Worm (Caenorhabditis elegans) whole organism, young adult: ENCODE results near the gene col-95.

Experiments
- B0336.3 ChIP-seq: fragments of 200-800 bp; sonication (Bioruptor generic); IDR thresholded peaks from 2 replicates; pipeline ENCODE4 v1.3.6; 2022; ENCODE audit warnings: missing genetic modification characterization, missing compliant biosample characterization
- F23B12.7 ChIP-seq: sonication (generic microtip); optimal IDR thresholded peaks from 2 replicates; lab custom pipeline; 2017; ENCODE audit warnings: missing genetic modification characterization, mild to moderate bottlenecking, missing compliant biosample characterization, antibody characterized with exemption, moderate library complexity; ENCODE audit not compliant: insufficient read depth
- F55B11.4 ChIP-seq: sonication (generic microtip); optimal IDR thresholded peaks from 2 replicates; lab custom pipeline; 2016; ENCODE audit warnings: missing compliant biosample characterization, missing genetic modification characterization, borderline replicate concordance; ENCODE audit not compliant: insufficient read depth
- F57A8.1 ChIP-seq: fragments of 200-800 bp; sonication (Bioruptor generic); optimal IDR thresholded peaks from 2 replicates; lab custom pipeline; 2018; ENCODE audit warnings: mild to moderate bottlenecking, missing genetic modification characterization, moderate library complexity, missing compliant biosample characterization
- F57C9.4 ChIP-seq: sonication (generic microtip); optimal IDR thresholded peaks from 2 replicates; lab custom pipeline; 2017; ENCODE audit warnings: mild to moderate bottlenecking, missing genetic modification characterization, missing compliant biosample characterization
- K11D2.4 ChIP-seq: fragments of 200-800 bp; sonication (Bioruptor generic); IDR thresholded peaks from 2 replicates; pipeline ENCODE4 v1.3.6; 2022; ENCODE audit warnings: missing genetic modification reagents, missing genetic modification characterization, missing compliant biosample characterization
- Y53F4B.3 ChIP-seq: fragments of 200-800 bp; sonication (Bioruptor generic); IDR thresholded peaks from 2 replicates; pipeline ENCODE4 v1.3.6; 2022; ENCODE audit warnings: missing genetic modification reagents, missing genetic modification characterization, missing compliant biosample characterization
- Y53G8AR.9 ChIP-seq: fragments of 200-800 bp; sonication (Bioruptor generic); conservative IDR thresholded peaks from 2 replicates; pipeline ENCODE4 v1.3.6; 2022; ENCODE audit warnings: missing genetic modification reagents, missing genetic modification characterization, missing compliant biosample characterization
- Y95B8A.8 ChIP-seq: fragments of 200-800 bp; sonication (Bioruptor generic); IDR thresholded peaks from 2 replicates; pipeline ENCODE4 v1.3.6; 2022; ENCODE audit warnings: missing genetic modification reagents, missing genetic modification characterization, missing compliant biosample characterization
- akir-1 ChIP-seq: fragments of 200-800 bp; sonication (Bioruptor generic); optimal IDR thresholded peaks from 2 replicates; lab custom pipeline; 2018; ENCODE audit warnings: mild to moderate bottlenecking, missing genetic modification characterization, moderate library complexity, missing compliant biosample characterization
- atf-7 ChIP-seq: sonication (generic microtip); optimal IDR thresholded peaks from 2 replicates; lab custom pipeline; 2017; ENCODE audit warnings: mild to moderate bottlenecking, missing genetic modification characterization, missing compliant biosample characterization
- attf-5 ChIP-seq: fragments of 200-800 bp; sonication (Bioruptor generic); optimal IDR thresholded peaks from 2 replicates; lab custom pipeline; 2018; ENCODE audit warnings: mild to moderate bottlenecking, missing genetic modification characterization, missing compliant biosample characterization
- cebp-1 ChIP-seq, 2 experiments: fragments of 200-800 bp in 1 of 2; sonication (Bioruptor generic) in 1 of 2; sonication (generic microtip) in 1 of 2; IDR thresholded peaks in 1 of 2; optimal IDR thresholded peaks in 1 of 2; 2 replicates each; pipeline versions ENCODE4 v1.3.6 to Lab custom; 2017 to 2022; ENCODE audit warnings: missing compliant biosample characterization in 2 of 2, missing genetic modification characterization in 2 of 2, mild to moderate bottlenecking in 1 of 2, missing genetic modification reagents in 1 of 2, moderate library complexity in 1 of 2
- cebp-2 ChIP-seq: fragments of 200-800 bp; sonication (Bioruptor generic); IDR thresholded peaks from 2 replicates; pipeline ENCODE4 v1.3.6; 2022; ENCODE audit warnings: missing genetic modification characterization, missing compliant biosample characterization
- ceh-100 ChIP-seq: fragments of 200-800 bp; sonication (Bioruptor generic); IDR thresholded peaks from 2 replicates; pipeline ENCODE4 v1.3.6; 2022; ENCODE audit warnings: missing genetic modification reagents, missing genetic modification characterization, missing compliant biosample characterization
- ceh-27 ChIP-seq: fragments of 200-800 bp; sonication (Bioruptor generic); optimal IDR thresholded peaks from 2 replicates; lab custom pipeline; 2018; ENCODE audit warnings: mild to moderate bottlenecking, missing genetic modification characterization, moderate library complexity, missing compliant biosample characterization
- ceh-40 ChIP-seq: fragments of 200-800 bp; sonication (Bioruptor generic); IDR thresholded peaks from 2 replicates; pipeline ENCODE4 v1.3.6; 2022; ENCODE audit warnings: missing genetic modification characterization, missing compliant biosample characterization
- chd-7 ChIP-seq: sonication (generic microtip); optimal IDR thresholded peaks from 2 replicates; lab custom pipeline; 2016; ENCODE audit warnings: mild to moderate bottlenecking, missing genetic modification characterization, moderate library complexity, missing compliant biosample characterization
- dox-1 ChIP-seq: fragments of 200-800 bp; sonication (Bioruptor generic); IDR thresholded peaks from 2 replicates; pipeline ENCODE4 v1.3.6; 2022; ENCODE audit warnings: missing genetic modification reagents, missing genetic modification characterization, missing compliant biosample characterization
- efl-1 ChIP-seq: fragments of 150-350 bp; optimal IDR thresholded peaks from 2 replicates; lab custom pipeline; 2014; ENCODE audit warnings: missing biosample characterization, missing genetic modification reagents, missing genetic modification characterization
- egl-44 ChIP-seq: fragments of 200-800 bp; sonication (Bioruptor generic); IDR thresholded peaks from 2 replicates; pipeline ENCODE4 v1.3.6; 2022; ENCODE audit warnings: missing genetic modification reagents, missing genetic modification characterization, missing compliant biosample characterization
- egrh-3 ChIP-seq: fragments of 200-800 bp; sonication (Bioruptor generic); IDR thresholded peaks from 2 replicates; pipeline ENCODE4 v1.3.6; 2022; ENCODE audit warnings: missing genetic modification reagents, missing genetic modification characterization, missing compliant biosample characterization
- ets-4 ChIP-seq: fragments of 200-800 bp; sonication (Bioruptor generic); optimal IDR thresholded peaks from 2 replicates; lab custom pipeline; 2018; ENCODE audit warnings: mild to moderate bottlenecking, missing genetic modification characterization, missing compliant biosample characterization
- him-1 ChIP-seq: sonication (generic microtip); optimal IDR thresholded peaks from 2 replicates; lab custom pipeline; 2016; ENCODE audit warnings: missing genotype, missing genetic modification reagents, missing genetic modification characterization, missing compliant biosample characterization
- hlh-26 ChIP-seq: fragments of 200-800 bp; sonication (Bioruptor generic); conservative IDR thresholded peaks from 2 replicates; pipeline ENCODE4 v1.3.6; 2022; ENCODE audit warnings: missing genetic modification reagents, missing genetic modification characterization, missing compliant biosample characterization
- hsf-1 ChIP-seq: fragments of 200-800 bp; sonication (Bioruptor generic); IDR thresholded peaks from 2 replicates; pipeline ENCODE4 v1.3.6; 2022; ENCODE audit warnings: missing genetic modification reagents, missing genetic modification characterization, missing compliant biosample characterization
- lag-1 ChIP-seq: fragments of 200-800 bp; sonication (Bioruptor generic); IDR thresholded peaks from 2 replicates; pipeline ENCODE4 v1.3.6; 2022; ENCODE audit warnings: missing genetic modification reagents, missing genetic modification characterization, missing compliant biosample characterization
- lin-26 ChIP-seq: fragments of 200-800 bp; sonication (Bioruptor generic); IDR thresholded peaks from 2 replicates; pipeline ENCODE4 v1.3.6; 2022; ENCODE audit warnings: missing genetic modification reagents, missing genetic modification characterization, missing compliant biosample characterization
- lsl-1 ChIP-seq: fragments of 200-800 bp; sonication (Bioruptor generic); optimal IDR thresholded peaks from 2 replicates; lab custom pipeline; 2018; ENCODE audit warnings: mild to moderate bottlenecking, missing genetic modification characterization, moderate library complexity, missing compliant biosample characterization
- lsy-27 ChIP-seq: sonication (generic microtip); optimal IDR thresholded peaks from 2 replicates; lab custom pipeline; 2017; ENCODE audit warnings: missing genetic modification characterization, mild to moderate bottlenecking, missing compliant biosample characterization, antibody characterized with exemption, missing genotype, borderline replicate concordance; ENCODE audit not compliant: insufficient read depth
- madf-10 ChIP-seq: sonication (generic microtip); optimal IDR thresholded peaks from 2 replicates; lab custom pipeline; 2016; ENCODE audit warnings: mild to moderate bottlenecking, missing genetic modification characterization, missing compliant biosample characterization
- mcd-1 ChIP-seq: fragments of 200-800 bp; sonication (Bioruptor generic); IDR thresholded peaks from 2 replicates; pipeline ENCODE4 v1.3.6; 2022; ENCODE audit warnings: missing genetic modification reagents, missing genetic modification characterization, missing compliant biosample characterization
- pha-4 ChIP-seq: fragments of 150-350 bp; sonication (generic microtip); optimal IDR thresholded peaks from 2 replicates; lab custom pipeline; 2014; ENCODE audit warnings: missing biosample characterization, missing genetic modification reagents, missing genetic modification characterization
- rcor-1 ChIP-seq: fragments of 200-800 bp; sonication (Bioruptor generic); IDR thresholded peaks from 2 replicates; pipeline ENCODE4 v1.3.6; 2022; ENCODE audit warnings: missing genetic modification reagents, missing genetic modification characterization, missing compliant biosample characterization
- rpc-1 ChIP-seq, 2 experiments: fragments of 150-350 bp in 1 of 2; sonication (generic microtip) in 1 of 2; optimal IDR thresholded peaks; 2 replicates each; lab custom pipeline; 2014 to 2018; ENCODE audit warnings: missing biosample characterization in 1 of 2, missing genetic modification characterization in 1 of 2, missing genetic modification reagents in 1 of 2, missing genotype in 1 of 2
- snpc-3.4 ChIP-seq: sonication (generic microtip); optimal IDR thresholded peaks from 2 replicates; lab custom pipeline; 2017; ENCODE audit warnings: missing genetic modification characterization, mild to moderate bottlenecking, missing compliant biosample characterization, antibody characterized with exemption, moderate library complexity, missing genotype, missing genetic modification reagents
- snpc-4 ChIP-seq, 5 experiments: fragments of 150-350 bp in 1 of 5; sonication (generic microtip) in 4 of 5; optimal IDR thresholded peaks; 2 replicates each; lab custom pipeline; 2014 to 2018; ENCODE audit warnings: missing genetic modification characterization in 5 of 5, missing biosample characterization in 3 of 5, antibody characterized with exemption in 2 of 5, mild to moderate bottlenecking in 2 of 5, missing compliant biosample characterization in 2 of 5, missing genotype in 2 of 5, moderate library complexity in 2 of 5, missing genetic modification reagents in 1 of 5
- sptf-2 ChIP-seq: fragments of 200-800 bp; sonication (Bioruptor generic); optimal IDR thresholded peaks from 2 replicates; lab custom pipeline; 2018; ENCODE audit warnings: mild to moderate bottlenecking, missing genetic modification characterization, missing compliant biosample characterization
- xnd-1 ChIP-seq: sonication (generic microtip); optimal IDR thresholded peaks from 2 replicates; lab custom pipeline; 2016; ENCODE audit warnings: missing genotype, missing genetic modification reagents, missing genetic modification characterization, missing compliant biosample characterization
- zfh-2 ChIP-seq: fragments of 200-800 bp; sonication (Bioruptor generic); conservative IDR thresholded peaks from 2 replicates; pipeline ENCODE4 v1.3.6; 2022; ENCODE audit warnings: missing genetic modification reagents, missing genetic modification characterization, missing compliant biosample characterization
- zim-3 ChIP-seq: sonication (generic microtip); optimal IDR thresholded peaks from 2 replicates; lab custom pipeline; 2017; ENCODE audit warnings: mild to moderate bottlenecking, missing genetic modification characterization, moderate library complexity, missing compliant biosample characterization
- ztf-22 ChIP-seq: fragments of 200-800 bp; sonication (Bioruptor generic); optimal IDR thresholded peaks from 2 replicates; lab custom pipeline; 2018; ENCODE audit warnings: mild to moderate bottlenecking, missing genetic modification characterization, moderate library complexity, missing compliant biosample characterization
- ztf-26 ChIP-seq: sonication (generic microtip); optimal IDR thresholded peaks from 2 replicates; lab custom pipeline; 2017; ENCODE audit warnings: missing genetic modification characterization, missing compliant biosample characterization
- ztf-6 ChIP-seq: fragments of 200-800 bp; sonication (Bioruptor generic); IDR thresholded peaks from 2 replicates; pipeline ENCODE4 v1.3.6; 2022; ENCODE audit warnings: missing genetic modification reagents, missing genetic modification characterization, missing compliant biosample characterization

The col-95 gene

DNA sequence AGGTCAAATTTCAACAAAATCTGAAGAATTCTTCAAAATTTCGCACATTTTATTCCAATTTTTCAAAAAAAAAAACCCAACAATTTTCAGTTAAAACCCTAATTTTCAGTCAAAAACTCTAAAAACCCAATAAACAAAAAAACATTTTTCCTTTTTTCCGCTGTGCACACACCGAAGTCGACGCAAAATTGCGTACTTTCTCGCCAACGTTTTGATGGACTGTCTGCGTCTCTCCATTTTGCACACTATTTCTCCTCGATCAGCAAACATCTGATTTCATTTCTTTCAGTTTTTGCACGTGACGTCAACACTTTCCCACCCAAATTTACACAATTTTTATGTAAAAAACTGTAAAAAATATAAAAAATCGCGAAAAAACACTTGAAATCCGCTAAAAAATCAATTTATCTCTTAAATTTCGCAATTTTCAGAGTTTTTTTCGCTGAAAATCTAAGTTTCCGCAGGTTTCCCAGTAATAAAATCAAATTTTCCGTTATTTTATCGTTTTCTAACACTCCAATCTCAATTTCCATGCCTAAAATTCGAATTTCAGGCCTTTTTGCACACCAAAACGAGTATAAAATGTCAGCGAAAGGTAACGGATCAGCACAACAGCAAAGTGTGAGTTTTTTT, 46.5 kb upstream of the col-95 start, which contains the start of gene crh-1 (continued):
- TF ChIP-seq Y53G8AR.9 (GFP tag; lab: Robert Waterston, UW): no peak; the same call in 1 of the 2 replicates
- no peak for TF ChIP-seq sptf-2 (GFP tag; lab: Kevin White, UChicago)
- TF ChIP-seq him-1 (tag; lab: Kevin White, UChicago): no peak
- TF ChIP-seq ets-4 (GFP tag; lab: Kevin White, UChicago): no peak
- no peak for TF ChIP-seq F57C9.4 (tag; lab: Kevin White, UChicago)
- peak; percentile 41 for TF ChIP-seq efl-1 (GFP tag; lab: Kevin White, UChicago)
- no peak for TF ChIP-seq cebp-1 (GFP tag; IDR thresholded peaks at IDR 0.05; lab: Robert Waterston, UW)
- peak; percentile 7 for TF ChIP-seq cebp-1 (tag; optimal IDR thresholded peaks at IDR 0.05; lab: Kevin White, UChicago)
- no peak for TF ChIP-seq hlh-26
- peak; percentile 53 for TF ChIP-seq atf-7 (tag; lab: Kevin White, UChicago)
- no peak for TF ChIP-seq lsy-27 (tag; lab: Kevin White, UChicago)
- no peak for TF ChIP-seq hsf-1
- TF ChIP-seq akir-1 (GFP tag; lab: Kevin White, UChicago): no peak
- TF ChIP-seq pha-4: no peak
- TF ChIP-seq madf-10: no peak
- no peak for TF ChIP-seq ztf-6 (GFP tag; lab: Robert Waterston, UW)
- no peak for TF ChIP-seq F57A8.1
- no peak for TF ChIP-seq ceh-27
- TF ChIP-seq, all 124 proteins: peak for 35

DNA sequence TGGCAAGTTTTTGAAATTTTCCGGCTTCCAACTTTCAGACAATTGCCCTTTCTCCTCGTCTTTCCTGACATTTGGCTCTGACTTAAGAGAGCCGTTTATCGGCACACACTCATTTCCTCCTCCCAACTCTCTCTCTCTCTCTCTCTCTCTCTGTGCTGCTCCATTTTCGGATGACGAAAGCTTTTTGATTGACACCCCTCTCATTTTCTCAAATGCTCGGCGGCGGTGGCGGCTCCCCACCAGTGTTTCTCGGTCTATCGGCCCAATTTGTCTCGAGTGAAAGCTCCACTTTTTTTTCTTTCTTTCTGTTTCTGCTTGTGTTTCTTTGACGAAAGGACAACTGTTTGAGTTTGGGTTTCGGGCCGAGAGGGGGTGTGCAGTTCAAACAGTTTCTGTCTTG, 44.0 kb upstream of the col-95 start:
- TF ChIP-seq lag-1 (GFP tag; lab: Robert Waterston, UW) (no peak), ztf-26 (tag; lab: Kevin White, UChicago) (no peak), rpc-1 (optimal IDR thresholded peaks at IDR 0.05; lab: Kevin White, UChicago) (no peak), rpc-1 (tag; optimal IDR thresholded peaks at IDR 0.05; lab: Kevin White, UChicago) (no peak), egl-44 (GFP tag; lab: Robert Waterston, UW) (no peak), rcor-1 (no peak), ceh-100 (no peak), Y53F4B.3 (GFP tag; lab: Robert Waterston, UW) (no peak), ceh-40 (no peak), akir-1 (GFP tag; lab: Kevin White, UChicago) (no peak), lsl-1 (GFP tag; lab: Kevin White, UChicago) (no peak), egrh-3 (GFP tag; lab: Robert Waterston, UW) (no peak), cebp-1 (GFP tag; IDR thresholded peaks at IDR 0.05; lab: Robert Waterston, UW) (no peak), cebp-1 (tag; optimal IDR thresholded peaks at IDR 0.05; lab: Kevin White, UChicago) (peak; percentile 42), cebp-2 (GFP tag; lab: Robert Waterston, UW) (no peak), lin-26 (GFP tag; lab: Robert Waterston, UW) (no peak), snpc-4 (GFP tag; optimal IDR thresholded peaks at IDR 0.05; lab: Kevin White, UChicago) (no peak), snpc-4 (tag; optimal IDR thresholded peaks at IDR 0.05; lab: Kevin White, UChicago) (no peak), Y95B8A.8 (GFP tag; lab: Robert Waterston, UW) (no peak), xnd-1 (tag; lab: Kevin White, UChicago) (no peak), mcd-1 (GFP tag; lab: Robert Waterston, UW) (0 out of 2 replicates have a peak, but pooled peaks have one; percentile 26), attf-5 (GFP tag; lab: Kevin White, UChicago) (peak; percentile 22), ztf-22 (no peak), hlh-26 (no peak), K11D2.4 (GFP tag; lab: Robert Waterston, UW) (no peak), atf-7 (tag; lab: Kevin White, UChicago) (no peak), chd-7 (tag; lab: Kevin White, UChicago) (no peak), zim-3 (tag; lab: Kevin White, UChicago) (no peak), B0336.3 (GFP tag; lab: Robert Waterston, UW) (no peak), F23B12.7 (tag; lab: Kevin White, UChicago) (no peak), zfh-2 (GFP tag; lab: Robert Waterston, UW) (peak; percentile 82), dox-1 (peak; percentile 10; the same call in 1 of the 2 replicates), F55B11.4 (tag; lab: Kevin White, UChicago) (no peak), snpc-3.4 (tag; lab: Kevin White, UChicago) (no peak)
